Fruit fly (Drosophila melanogaster) whole organism, embryonic: Measurements from ENCODE around the gene DIP2.

Source experiments
- CG15073 ChIP-seq: fragments of 200-800 bp; sonication (Bioruptor generic); optimal IDR thresholded peaks from 2 replicates; lab custom pipeline; 2016; ENCODE audit warnings: missing biosample characterization, missing genetic modification characterization
- CG4617 ChIP-seq: fragments of 200-800 bp; sonication (Bioruptor generic); optimal IDR thresholded peaks from 3 replicates; lab custom pipeline; 2016; ENCODE audit warnings: missing biosample characterization, missing genetic modification characterization, borderline replicate concordance
- bsh ChIP-seq, 2 experiments: fragments of 200-800 bp; sonication (Bioruptor generic); optimal IDR thresholded peaks; 2 replicates each; lab custom pipeline; 2017 to 2018; ENCODE audit warnings: mild to moderate bottlenecking in 2 of 2, missing biosample characterization in 2 of 2, missing genetic modification characterization in 2 of 2, moderate library complexity in 1 of 2
- dati ChIP-seq: fragments of 200-800 bp; sonication (Bioruptor generic); IDR thresholded peaks from 2 replicates; pipeline ENCODE4 v1.3.6; 2022; ENCODE audit warnings: missing biosample characterization, missing genetic modification characterization
- emc ChIP-seq: fragments of 200-800 bp; sonication (Bioruptor generic); optimal IDR thresholded peaks from 2 replicates; lab custom pipeline; 2016; ENCODE audit warnings: missing biosample characterization, missing genetic modification characterization
- nerfin-2 ChIP-seq: fragments of 200-800 bp; sonication (Bioruptor generic); IDR thresholded peaks from 2 replicates; pipeline ENCODE4 v1.3.6; 2022; ENCODE audit warnings: missing biosample characterization, missing genetic modification characterization; ENCODE audit not compliant: partially characterized antibody
- wdn ChIP-seq: fragments of 200-800 bp; sonication (Bioruptor generic); IDR thresholded peaks from 2 replicates; pipeline ENCODE4 v1.3.6; 2022; ENCODE audit warnings: missing biosample characterization, missing genetic modification characterization

- TF ChIP-seq dati (GFP tag; lab: Robert Waterston, UW) (no peak), bsh (GFP tag; optimal IDR thresholded peaks at IDR 0.05; lab: Kevin White, UChicago) (no peak), CG4617 (GFP tag; lab: Kevin White, UChicago) (no peak), wdn (GFP tag; lab: Robert Waterston, UW) (no peak), CG15073 (no peak), emc (GFP tag; lab: Kevin White, UChicago) (no peak), nerfin-2 (GFP tag; lab: Robert Waterston, UW) (no peak)
These were observed 8.1 kb upstream of the DIP2 start, which contains the start of gene CG34263 for dm6 chr3L:265808-266207.
